Worm (Caenorhabditis elegans) whole organism, L1 larva: Measurements from ENCODE around the gene str-243.
A peak's percentile ranks its signal among the peaks of the same experiment; 100 is the strongest.

Source experiments
- C16A3.4 ChIP-seq: fragments of 150-350 bp; optimal IDR thresholded peaks from 2 replicates; lab custom pipeline; 2014; ENCODE audit warnings: missing biosample characterization, missing genetic modification characterization
- Y116A8C.19 ChIP-seq: sonication (generic microtip); optimal IDR thresholded peaks from 2 replicates; lab custom pipeline; 2016; ENCODE audit warnings: missing compliant biosample characterization, missing genetic modification characterization, borderline replicate concordance
- aha-1 ChIP-seq: fragments of 150-350 bp; optimal IDR thresholded peaks from 2 replicates; lab custom pipeline; 2014; ENCODE audit warnings: missing biosample characterization, missing genetic modification characterization
- ama-1 ChIP-seq: fragments of 150-350 bp; optimal IDR thresholded peaks from 2 replicates; lab custom pipeline; 2014
- ces-1 ChIP-seq: fragments of 150-350 bp; optimal IDR thresholded peaks from 2 replicates; lab custom pipeline; 2014; ENCODE audit warnings: missing biosample characterization, missing genetic modification reagents, missing genetic modification characterization
- efl-1 ChIP-seq, 4 experiments: fragments of 150-350 bp; optimal IDR thresholded peaks in 3 of 4; peaks in 1 of 4; 1 replicate in 1 of 4; 2 replicates in 3 of 4; lab custom pipeline; 2014; ENCODE audit warnings: missing biosample characterization in 2 of 4, missing genetic modification characterization in 2 of 4, missing genetic modification reagents in 2 of 4
- egl-13 ChIP-seq: sonication (generic microtip); optimal IDR thresholded peaks from 2 replicates; lab custom pipeline; 2016; ENCODE audit warnings: missing genotype, missing genetic modification reagents, missing genetic modification characterization, missing compliant biosample characterization
- egl-27 ChIP-seq, 2 experiments: fragments of 150-350 bp in 1 of 2; sonication (generic microtip); optimal IDR thresholded peaks; 3 replicates each; lab custom pipeline; 2017 to 2018; ENCODE audit warnings: missing biosample characterization in 2 of 2, missing genetic modification characterization in 2 of 2, missing genetic modification reagents in 2 of 2
- elt-2 ChIP-seq: sonication (generic microtip); optimal IDR thresholded peaks from 2 replicates; lab custom pipeline; 2016; ENCODE audit warnings: missing genetic modification characterization, mild to moderate bottlenecking, inconsistent platforms, missing compliant biosample characterization, missing genetic modification reagents
- ets-5 ChIP-seq: fragments of 200-800 bp; sonication (Bioruptor generic); IDR thresholded peaks from 2 replicates; pipeline ENCODE4 v1.3.6; 2022; ENCODE audit warnings: missing genetic modification characterization, missing compliant biosample characterization
- fkh-4 ChIP-seq: sonication (generic microtip); optimal IDR thresholded peaks from 2 replicates; lab custom pipeline; 2016; ENCODE audit warnings: missing compliant biosample characterization, missing genetic modification characterization, borderline replicate concordance
- fkh-8 ChIP-seq: sonication (generic microtip); optimal IDR thresholded peaks from 2 replicates; lab custom pipeline; 2016; ENCODE audit warnings: mild to moderate bottlenecking, missing genetic modification characterization, missing compliant biosample characterization
- grh-1 ChIP-seq: fragments of 200-800 bp; sonication (Bioruptor generic); IDR thresholded peaks from 2 replicates; pipeline ENCODE4 v1.3.6; 2022; ENCODE audit warnings: missing genetic modification reagents, missing genetic modification characterization, missing compliant biosample characterization
- hlh-17 ChIP-seq: fragments of 200-800 bp; sonication (Bioruptor generic); optimal IDR thresholded peaks from 2 replicates; lab custom pipeline; 2018; ENCODE audit warnings: missing genetic modification characterization, mild to moderate bottlenecking, missing compliant biosample characterization, moderate library complexity, borderline replicate concordance
- hlh-4 ChIP-seq: sonication (generic microtip); optimal IDR thresholded peaks from 2 replicates; lab custom pipeline; 2016; ENCODE audit warnings: mild to moderate bottlenecking, missing genetic modification characterization, missing compliant biosample characterization
- lin-15B ChIP-seq: fragments of 150-350 bp; sonication (generic microtip); optimal IDR thresholded peaks from 3 replicates; lab custom pipeline; 2014; ENCODE audit warnings: missing biosample characterization, missing genetic modification characterization
- lin-35 ChIP-seq, 2 experiments: fragments of 150-350 bp; optimal IDR thresholded peaks; 2 replicates each; lab custom pipeline; 2014; ENCODE audit warnings: missing biosample characterization in 2 of 2, missing genetic modification characterization in 2 of 2, missing genetic modification reagents in 2 of 2
- lin-39 ChIP-seq: fragments of 150-350 bp; optimal IDR thresholded peaks from 2 replicates; lab custom pipeline; 2014; ENCODE audit warnings: missing biosample characterization, missing genetic modification reagents, missing genetic modification characterization
- lir-3 ChIP-seq: sonication (generic microtip); optimal IDR thresholded peaks from 2 replicates; lab custom pipeline; 2016; ENCODE audit warnings: mild to moderate bottlenecking, missing genetic modification characterization, moderate library complexity, missing compliant biosample characterization; ENCODE audit not compliant: poor library complexity
- lsy-2 ChIP-seq, 2 experiments: fragments of 150-350 bp; optimal IDR thresholded peaks; 2 replicates each; lab custom pipeline; 2014; ENCODE audit warnings: missing biosample characterization in 2 of 2, missing genetic modification characterization in 2 of 2
- mdl-1 ChIP-seq, 2 experiments: fragments of 150-350 bp; optimal IDR thresholded peaks; 2 replicates each; lab custom pipeline; 2014 to 2017; ENCODE audit warnings: missing biosample characterization in 2 of 2, missing genetic modification characterization in 2 of 2, inconsistent platforms in 1 of 2
- mef-2 ChIP-seq: fragments of 150-350 bp; optimal IDR thresholded peaks from 2 replicates; lab custom pipeline; 2014; ENCODE audit warnings: missing biosample characterization, missing genetic modification characterization
- nhr-11 ChIP-seq: fragments of 150-350 bp; optimal IDR thresholded peaks from 2 replicates; lab custom pipeline; 2014; ENCODE audit warnings: missing biosample characterization, missing genetic modification characterization
- nhr-19 ChIP-seq: fragments of 200-800 bp; sonication (Bioruptor generic); conservative IDR thresholded peaks from 2 replicates; pipeline ENCODE4 v1.3.6; 2022; ENCODE audit warnings: missing genetic modification characterization, missing compliant biosample characterization
- nhr-20 ChIP-seq: sonication (generic microtip); optimal IDR thresholded peaks from 2 replicates; lab custom pipeline; 2016; ENCODE audit warnings: mild to moderate bottlenecking, missing genetic modification characterization, missing compliant biosample characterization
- nhr-237 ChIP-seq: fragments of 150-350 bp; optimal IDR thresholded peaks from 2 replicates; lab custom pipeline; 2014; ENCODE audit warnings: missing biosample characterization, missing genetic modification characterization
- nhr-77 ChIP-seq: fragments of 150-350 bp; optimal IDR thresholded peaks from 2 replicates; lab custom pipeline; 2014; ENCODE audit warnings: missing biosample characterization, missing genetic modification characterization
- nhr-84 ChIP-seq: sonication (generic microtip); optimal IDR thresholded peaks from 2 replicates; lab custom pipeline; 2017; ENCODE audit warnings: missing biosample characterization, missing genetic modification characterization
- snu-23 ChIP-seq: sonication (generic microtip); optimal IDR thresholded peaks from 2 replicates; lab custom pipeline; 2016; ENCODE audit warnings: missing genetic modification characterization, missing compliant biosample characterization
- sox-4 ChIP-seq: sonication (generic microtip); optimal IDR thresholded peaks from 2 replicates; lab custom pipeline; 2016; ENCODE audit warnings: missing genetic modification characterization, missing compliant biosample characterization
- tlp-1 ChIP-seq: fragments of 150-350 bp; optimal IDR thresholded peaks from 2 replicates; lab custom pipeline; 2014; ENCODE audit warnings: missing biosample characterization, missing genetic modification characterization
- zag-1 ChIP-seq: fragments of 150-350 bp; optimal IDR thresholded peaks from 2 replicates; lab custom pipeline; 2014; ENCODE audit warnings: missing biosample characterization, missing genetic modification characterization

The str-243 gene

DNA sequence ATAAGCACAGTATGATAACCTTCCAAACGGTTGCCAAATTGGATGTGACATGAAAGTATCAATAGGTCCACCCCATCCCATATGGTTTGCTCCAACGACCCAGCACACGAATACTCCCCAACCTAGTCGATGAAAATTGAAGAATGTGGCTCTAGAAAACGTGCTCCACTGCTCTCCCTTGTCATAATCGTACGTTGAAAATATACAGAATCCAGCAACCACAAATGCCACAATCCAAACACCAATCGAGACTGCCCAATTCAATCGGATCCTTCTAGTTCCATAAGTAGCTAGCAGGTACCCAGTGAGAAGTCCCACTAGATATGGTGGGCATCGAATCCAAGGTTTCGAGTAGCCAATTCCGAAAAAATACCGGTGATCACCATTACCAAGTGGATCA, 16.3 kb downstream of the str-243 start:
- TF ChIP-seq sox-4 (no peak), hlh-17 (no peak)

ce11 chrV:1540249-1540648, 17.7 kb downstream of the str-243 start:
- TF ChIP-seq ets-5 (GFP tag; lab: Robert Waterston, UW): 0 out of 2 replicates have a peak, but pooled peaks have one; percentile 33
- no peak for TF ChIP-seq lin-39 (tag; lab: Kevin White, UChicago)
- TF ChIP-seq, all 84 proteins: peak for 1

ce11 chrV:1541786-1542185, 19.2 kb downstream of the str-243 start, which contains the start of gene oac-31:
Gene oac-31 (minus strand): TSS chrV:1541886.
- no peak for TF ChIP-seq ces-1 (GFP tag; lab: Kevin White, UChicago)

DNA sequence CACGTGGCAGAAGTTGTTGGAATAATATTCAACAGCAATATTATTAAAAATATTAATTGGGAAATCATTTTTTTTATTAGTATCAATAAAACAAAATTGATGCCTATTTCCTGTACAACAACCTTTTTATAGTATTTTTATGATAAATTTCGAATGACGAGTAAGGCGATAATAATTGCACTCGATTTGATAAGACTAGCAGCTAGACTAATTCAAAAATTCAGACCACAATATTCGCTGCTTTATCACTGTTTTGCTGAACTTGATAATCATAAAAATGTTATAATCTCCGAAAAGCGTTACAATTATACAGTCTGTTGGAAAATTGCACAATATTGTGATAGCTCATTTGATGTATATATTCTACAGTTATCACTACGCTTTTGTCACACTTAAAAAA, 23.1 kb downstream of the str-243 start, which contains the start of gene oac-32:
Gene oac-32, minus strand, starts transcription at position 90 of the 400 bp plus-strand sequence.
- TF ChIP-seq lir-3 (no peak), elt-2 (tag; lab: Kevin White, UChicago) (peak; percentile 78)

- no peak for TF ChIP-seq aha-1
- no peak for TF ChIP-seq hlh-17
- no peak for TF ChIP-seq zag-1 (tag; lab: Kevin White, UChicago)
- TF ChIP-seq, all 84 proteins: peak for 0
These were observed 25.3 kb downstream of the str-243 start, which contains the start of gene F52F10.2 for ce11 chrV:1547843-1548242. Gene F52F10.2 (plus strand): TSS chrV:1548143.

ce11 chrV:1550697-1551096, 28.1 kb downstream of the str-243 start:
- TF ChIP-seq fkh-8 (tag; lab: Kevin White, UChicago) (no peak), lin-15B (tag; lab: Kevin White, UChicago) (no peak), nhr-237 (tag; lab: Kevin White, UChicago) (no peak), nhr-77 (tag; lab: Kevin White, UChicago) (no peak)

DNA sequence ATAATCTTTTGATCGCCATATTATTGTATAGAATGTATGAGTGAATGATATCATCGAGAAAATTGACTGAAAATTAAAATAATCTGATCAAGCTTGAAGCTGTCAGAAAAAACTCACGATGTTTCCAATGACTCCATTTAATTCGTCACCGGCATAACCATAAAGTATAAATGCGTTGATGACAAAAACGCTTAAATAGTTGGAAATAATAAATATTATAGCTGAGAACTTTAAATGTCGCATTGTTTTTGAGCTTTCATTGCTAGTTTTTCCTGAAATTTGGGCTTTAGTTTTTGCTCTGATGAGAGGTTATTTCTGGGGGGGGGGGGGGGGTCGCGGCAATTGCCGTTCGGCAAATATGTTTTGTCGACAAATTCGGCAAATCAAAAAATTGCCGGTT, 28.6 kb downstream of the str-243 start:
- TF ChIP-seq fkh-4 (no peak), lir-3 (no peak), lsy-2 (tag; optimal IDR thresholded peaks at IDR 0.05; lab: Kevin White, UChicago) (no peak), lin-35 (GFP tag; optimal IDR thresholded peaks at IDR 0.05; lab: Kevin White, UChicago) (no peak), egl-27 (tag; optimal IDR thresholded peaks at IDR 0.05; lab: Kevin White, UChicago) (no peak), zag-1 (tag; lab: Kevin White, UChicago) (no peak), hlh-17 (no peak), nhr-19 (GFP tag; lab: Robert Waterston, UW) (no peak), egl-13 (tag; lab: Kevin White, UChicago) (no peak)
- TF ChIP-seq, all 84 proteins: peak for 0

ce11 chrV:1553004-1553403, 30.4 kb downstream of the str-243 start, which contains the start of gene srsx-8:
Gene srsx-8 (minus strand): TSS chrV:1553104.
- no peak for TF ChIP-seq ama-1 (lab: Kevin White, UChicago)
- TF ChIP-seq Y116A8C.19: no peak
- TF ChIP-seq sox-4: no peak
- TF ChIP-seq nhr-11 (tag; lab: Kevin White, UChicago): no peak
- no peak for TF ChIP-seq ets-5 (GFP tag; lab: Robert Waterston, UW)
- TF ChIP-seq grh-1 (GFP tag; lab: Robert Waterston, UW): no peak
- no peak for TF ChIP-seq hlh-17
- TF ChIP-seq nhr-20: no peak
- no peak for TF ChIP-seq tlp-1 (tag; lab: Kevin White, UChicago)
- TF ChIP-seq mef-2: no peak
- no peak for TF ChIP-seq aha-1
- TF ChIP-seq C16A3.4: no peak
- no peak for TF ChIP-seq hlh-4 (tag; lab: Kevin White, UChicago)
- no peak for TF ChIP-seq nhr-84
- no peak for TF ChIP-seq snu-23 (GFP tag; lab: Kevin White, UChicago)
- no peak for TF ChIP-seq efl-1 (optimal IDR thresholded peaks at IDR 0.05; lab: Kevin White, UChicago)
- TF ChIP-seq efl-1 (GFP tag; optimal IDR thresholded peaks at IDR 0.05 in 1 of 2; lab: Kevin White, UChicago): no peak
- no peak for TF ChIP-seq fkh-8 (tag; lab: Kevin White, UChicago)
- no peak for TF ChIP-seq mdl-1 (tag; optimal IDR thresholded peaks at IDR 0.05; lab: Kevin White, UChicago)
